Worm (Caenorhabditis elegans) whole organism, mixed stage, embryonic: Measurements from ENCODE around the gene C53A5.16.

Source experiments
- pha-4 ChIP-seq: fragments of 150-350 bp; optimal IDR thresholded peaks from 2 replicates; lab custom pipeline; 2018; ENCODE audit warnings: missing biosample characterization, missing genetic modification reagents, missing genetic modification characterization
- unc-62 ChIP-seq: fragments of 150-350 bp; optimal IDR thresholded peaks from 2 replicates; lab custom pipeline; 2014; ENCODE audit warnings: missing biosample characterization, missing genetic modification reagents, missing genetic modification characterization

DNA sequence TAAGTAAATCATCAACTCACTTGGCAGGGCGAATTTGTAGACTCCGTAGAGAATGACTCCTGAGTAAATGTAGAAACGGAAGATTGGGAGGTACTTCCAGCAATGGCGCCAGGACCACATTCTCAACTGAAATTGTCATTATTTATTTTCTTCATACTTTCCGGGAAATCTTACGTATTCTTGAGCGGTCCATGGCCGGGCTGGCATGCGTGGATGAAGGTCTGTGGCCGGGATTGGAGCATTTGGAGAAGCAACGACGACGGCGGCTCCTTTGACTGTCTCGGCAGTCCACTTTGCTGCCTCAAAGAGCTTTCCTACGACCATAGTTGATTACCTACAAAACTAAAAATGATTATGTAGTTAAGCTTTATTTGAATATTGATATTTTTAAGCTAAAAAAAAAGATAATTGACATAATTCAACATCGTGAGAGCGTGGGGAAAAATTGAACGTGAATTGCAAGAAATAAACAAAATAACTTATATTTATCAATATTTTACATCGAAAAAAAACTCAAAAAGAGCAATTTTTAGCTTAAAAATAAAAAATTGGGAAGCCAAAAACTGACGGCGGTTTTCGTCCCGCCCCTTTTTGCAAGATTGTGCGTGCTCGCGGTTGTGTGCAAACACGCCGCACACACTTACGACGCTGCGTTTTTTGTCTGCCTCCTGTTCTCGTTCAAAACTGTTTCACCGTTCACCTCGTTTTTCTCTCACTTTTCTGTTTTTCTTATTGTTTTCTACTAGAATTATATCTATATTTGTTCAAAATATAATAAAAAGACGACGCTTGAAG is 1.6 kb upstream of the C53A5.16 start, which contains the start of gene ril-1:
- TF ChIP-seq pha-4 (tag; lab: Kevin White, UChicago) = no peak
- TF ChIP-seq unc-62 (GFP tag; lab: Kevin White, UChicago) = no peak
